Worm (Caenorhabditis elegans): ENCODE data around the gene C17G1.5.

DNA sequence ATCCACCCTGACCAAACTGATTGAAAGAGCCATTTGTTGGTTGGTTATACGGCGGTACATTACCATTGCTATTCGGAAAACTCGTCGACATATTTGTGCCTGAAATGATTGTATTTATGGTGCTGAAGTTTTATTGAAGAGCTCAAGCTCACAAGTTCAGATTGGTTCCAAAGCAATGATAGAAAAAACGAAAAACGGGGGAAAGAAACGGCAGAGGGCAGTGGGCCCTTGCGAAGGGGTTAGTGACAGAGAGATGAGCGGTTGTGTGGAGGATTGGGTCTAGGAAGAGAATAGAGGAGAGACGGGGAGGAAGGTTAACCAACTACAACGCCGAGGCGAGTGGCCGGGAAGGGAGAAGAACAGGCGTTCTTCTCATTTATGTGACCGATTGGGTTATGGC is 7.2 kb upstream of the C17G1.5 start, which contains the start of gene nra-3:
- TF ChIP-seq nhr-76 (tag; optimal IDR thresholded peaks at IDR 0.05) (no peak), unc-98 (GFP tag; IDR thresholded peaks at IDR 0.05) (no peak), ces-1 (GFP tag; optimal IDR thresholded peaks at IDR 0.05) (no peak), egl-27 (tag; optimal IDR thresholded peaks at IDR 0.05) (no peak), unc-130 (tag; optimal IDR thresholded peaks at IDR 0.05) (no peak), egl-13 (tag; optimal IDR thresholded peaks at IDR 0.05) (no peak), lin-13 (GFP tag; optimal IDR thresholded peaks at IDR 0.05) (no peak), ztf-11 (tag; optimal IDR thresholded peaks at IDR 0.05) (no peak), ama-1 (optimal IDR thresholded peaks at IDR 0.05) (no peak), unc-62 (GFP tag; optimal IDR thresholded peaks at IDR 0.05) (no peak)

All from whole organism, L1 larva.